Worm (Caenorhabditis elegans) whole organism, L4 larva: Measurements from ENCODE around the gene mrpl-32.
A peak's percentile ranks its signal among the peaks of the same experiment; 100 is the strongest.

Experiments used
- F10B5.3 ChIP-seq: sonication (generic microtip); optimal IDR thresholded peaks from 2 replicates; lab custom pipeline; 2016; ENCODE audit warnings: mild to moderate bottlenecking, missing genetic modification characterization, missing compliant biosample characterization
- F26F4.8 ChIP-seq: fragments of 200-800 bp; sonication (Bioruptor generic); conservative IDR thresholded peaks from 2 replicates; pipeline ENCODE4 v1.3.6; 2022; ENCODE audit warnings: missing genetic modification characterization, missing compliant biosample characterization
- F37D6.2 ChIP-seq: sonication (generic microtip); optimal IDR thresholded peaks from 2 replicates; lab custom pipeline; 2016; ENCODE audit warnings: mild to moderate bottlenecking, missing genetic modification characterization, missing compliant biosample characterization
- F49E8.2 ChIP-seq: sonication (generic microtip); optimal IDR thresholded peaks from 2 replicates; lab custom pipeline; 2016; ENCODE audit warnings: missing compliant biosample characterization, mild to moderate bottlenecking, missing genetic modification characterization, borderline replicate concordance
- R02D3.7 ChIP-seq: fragments of 150-350 bp; sonication (generic microtip); optimal IDR thresholded peaks from 3 replicates; lab custom pipeline; 2014; ENCODE audit warnings: missing biosample characterization, missing genetic modification characterization
- T20F7.1 ChIP-seq: fragments of 200-800 bp; sonication (Bioruptor generic); optimal IDR thresholded peaks from 2 replicates; lab custom pipeline; 2018; ENCODE audit warnings: mild to moderate bottlenecking, missing genetic modification characterization, missing compliant biosample characterization
- Y48G9A.11 ChIP-seq: fragments of 200-800 bp; sonication (Bioruptor generic); IDR thresholded peaks from 2 replicates; pipeline ENCODE4 v1.3.6; 2022; ENCODE audit warnings: missing genetic modification reagents, missing genetic modification characterization, missing compliant biosample characterization
- Y5F2A.4 ChIP-seq: fragments of 200-800 bp; sonication (Bioruptor generic); optimal IDR thresholded peaks from 2 replicates; lab custom pipeline; 2018; ENCODE audit warnings: mild to moderate bottlenecking, missing genetic modification characterization, missing compliant biosample characterization
- Y75B8A.6 ChIP-seq: fragments of 200-800 bp; sonication (Bioruptor generic); IDR thresholded peaks from 2 replicates; pipeline ENCODE4 v1.3.6; 2022; ENCODE audit warnings: missing genetic modification reagents, missing genetic modification characterization, missing compliant biosample characterization
- aha-1 ChIP-seq: fragments of 150-350 bp; peaks from one replicate; lab custom pipeline; 2014; ENCODE audit warnings: missing biosample characterization, missing genetic modification characterization
- arid-1 ChIP-seq: fragments of 200-800 bp; sonication (Bioruptor generic); conservative IDR thresholded peaks from 2 replicates; pipeline ENCODE4 v1.3.6; 2022; ENCODE audit warnings: missing genetic modification reagents, missing genetic modification characterization, missing compliant biosample characterization
- ceh-28 ChIP-seq: fragments of 150-350 bp; optimal IDR thresholded peaks from 2 replicates; lab custom pipeline; 2014; ENCODE audit warnings: missing biosample characterization, missing genetic modification reagents, missing genetic modification characterization
- ceh-44 ChIP-seq: fragments of 200-800 bp; sonication (Bioruptor generic); IDR thresholded peaks from 2 replicates; pipeline ENCODE4 v1.3.6; 2022; ENCODE audit warnings: missing genetic modification reagents, missing genetic modification characterization, missing compliant biosample characterization
- ceh-62 ChIP-seq: sonication (generic microtip); optimal IDR thresholded peaks from 2 replicates; lab custom pipeline; 2017; ENCODE audit warnings: missing biosample characterization, missing genetic modification characterization
- ceh-82 ChIP-seq: sonication (generic microtip); optimal IDR thresholded peaks from 2 replicates; lab custom pipeline; 2017; ENCODE audit warnings: missing biosample characterization, missing genetic modification characterization
- ces-1 ChIP-seq: fragments of 150-350 bp; sonication (generic microtip); optimal IDR thresholded peaks from 4 replicates; lab custom pipeline; 2014; ENCODE audit warnings: missing biosample characterization, missing genetic modification reagents, missing genetic modification characterization
- daf-12 ChIP-seq: fragments of 150-350 bp; optimal IDR thresholded peaks from 2 replicates; lab custom pipeline; 2014; ENCODE audit warnings: missing biosample characterization, missing genetic modification reagents, missing genetic modification characterization
- daf-8 ChIP-seq: fragments of 200-800 bp; sonication (Bioruptor generic); IDR thresholded peaks from 2 replicates; pipeline ENCODE4 v1.3.6; 2022; ENCODE audit warnings: missing genetic modification characterization, missing compliant biosample characterization
- dmd-6 ChIP-seq: fragments of 200-800 bp; sonication (Bioruptor generic); IDR thresholded peaks from 2 replicates; pipeline ENCODE4 v1.3.6; 2022; ENCODE audit warnings: missing genetic modification reagents, missing genetic modification characterization, missing compliant biosample characterization
- dmd-8 ChIP-seq: fragments of 200-800 bp; sonication (Bioruptor generic); IDR thresholded peaks from 2 replicates; pipeline ENCODE4 v1.3.6; 2022; ENCODE audit warnings: missing genetic modification characterization, missing compliant biosample characterization
- dpl-1 ChIP-seq: fragments of 150-350 bp; optimal IDR thresholded peaks from 2 replicates; lab custom pipeline; 2014; ENCODE audit warnings: missing biosample characterization, missing genetic modification reagents, missing genetic modification characterization
- dve-1 ChIP-seq: sonication (generic microtip); optimal IDR thresholded peaks from 2 replicates; lab custom pipeline; 2017; ENCODE audit warnings: antibody characterized with exemption, mild to moderate bottlenecking, missing genetic modification characterization, missing compliant biosample characterization; ENCODE audit not compliant: insufficient read depth
- fkh-10 ChIP-seq: fragments of 150-350 bp; optimal IDR thresholded peaks from 2 replicates; lab custom pipeline; 2014; ENCODE audit warnings: missing biosample characterization, missing genetic modification reagents, missing genetic modification characterization
- fos-1 ChIP-seq: fragments of 150-350 bp; optimal IDR thresholded peaks from 2 replicates; lab custom pipeline; 2014; ENCODE audit warnings: missing biosample characterization, missing genetic modification characterization
- gei-8 ChIP-seq: fragments of 200-800 bp; sonication (Bioruptor generic); optimal IDR thresholded peaks from 2 replicates; lab custom pipeline; 2018; ENCODE audit warnings: mild to moderate bottlenecking, missing genetic modification characterization, missing compliant biosample characterization
- hif-1 ChIP-seq, 2 experiments: sonication (generic microtip); optimal IDR thresholded peaks; 2 replicates each; lab custom pipeline; 2016 to 2017; ENCODE audit warnings: missing compliant biosample characterization in 2 of 2, missing genetic modification characterization in 2 of 2, missing genetic modification reagents in 2 of 2, missing genotype in 2 of 2, mild to moderate bottlenecking in 1 of 2
- hlh-11 ChIP-seq: fragments of 200-800 bp; sonication (Bioruptor generic); optimal IDR thresholded peaks from 2 replicates; lab custom pipeline; 2018; ENCODE audit warnings: mild to moderate bottlenecking, missing genetic modification characterization, missing compliant biosample characterization
- hlh-30 ChIP-seq: sonication (generic microtip); optimal IDR thresholded peaks from 2 replicates; lab custom pipeline; 2017; ENCODE audit warnings: antibody characterized with exemption, mild to moderate bottlenecking, missing genetic modification characterization, missing compliant biosample characterization; ENCODE audit not compliant: insufficient read depth
- hmg-1.1 ChIP-seq: fragments of 200-800 bp; sonication (Bioruptor generic); IDR thresholded peaks from 2 replicates; pipeline ENCODE4 v1.3.6; 2022; ENCODE audit warnings: missing genetic modification reagents, missing genetic modification characterization, missing compliant biosample characterization
- lim-7 ChIP-seq: fragments of 200-800 bp; sonication (Bioruptor generic); IDR thresholded peaks from 2 replicates; pipeline ENCODE4 v1.3.6; 2022; ENCODE audit warnings: missing genetic modification characterization, missing compliant biosample characterization
- lin-1 ChIP-seq: fragments of 200-800 bp; sonication (Bioruptor generic); IDR thresholded peaks from 2 replicates; pipeline ENCODE4 v1.3.6; 2022; ENCODE audit warnings: missing genetic modification reagents, missing genetic modification characterization, missing compliant biosample characterization
- lin-38 ChIP-seq: fragments of 200-800 bp; sonication (Bioruptor generic); IDR thresholded peaks from 2 replicates; pipeline ENCODE4 v1.3.6; 2022; ENCODE audit warnings: missing genetic modification reagents, missing genetic modification characterization, missing compliant biosample characterization
- lin-39 ChIP-seq: fragments of 150-350 bp; optimal IDR thresholded peaks from 2 replicates; lab custom pipeline; 2014; ENCODE audit warnings: missing biosample characterization, missing genetic modification reagents, missing genetic modification characterization
- lsy-2 ChIP-seq, 2 experiments: fragments of 150-350 bp in 1 of 2; sonication (generic microtip) in 1 of 2; optimal IDR thresholded peaks; 2 replicates each; lab custom pipeline; 2014 to 2017; ENCODE audit warnings: missing biosample characterization in 2 of 2, missing genetic modification characterization in 2 of 2
- mdl-1 ChIP-seq, 2 experiments: fragments of 150-350 bp in 1 of 2; sonication (generic microtip) in 1 of 2; optimal IDR thresholded peaks; 2 replicates each; lab custom pipeline; 2014 to 2017; ENCODE audit warnings: missing biosample characterization in 2 of 2, missing genetic modification characterization in 2 of 2
- mdt-29 ChIP-seq: fragments of 200-800 bp; sonication (Bioruptor generic); IDR thresholded peaks from 2 replicates; pipeline ENCODE4 v1.3.6; 2022; ENCODE audit warnings: missing genetic modification reagents, missing genetic modification characterization, missing compliant biosample characterization
- mep-1 ChIP-seq: fragments of 150-350 bp; sonication (generic microtip); optimal IDR thresholded peaks from 3 replicates; lab custom pipeline; 2014; ENCODE audit warnings: missing biosample characterization, missing genetic modification characterization
- mxl-3 ChIP-seq: fragments of 200-800 bp; sonication (Bioruptor generic); optimal IDR thresholded peaks from 2 replicates; lab custom pipeline; 2018; ENCODE audit warnings: mild to moderate bottlenecking, missing genetic modification characterization, missing compliant biosample characterization
- nhr-111 ChIP-seq: fragments of 200-800 bp; sonication (Bioruptor generic); optimal IDR thresholded peaks from 2 replicates; lab custom pipeline; 2018; ENCODE audit warnings: mild to moderate bottlenecking, missing genetic modification characterization, missing compliant biosample characterization
- nhr-28 ChIP-seq: fragments of 150-350 bp; optimal IDR thresholded peaks from 2 replicates; lab custom pipeline; 2014; ENCODE audit warnings: missing biosample characterization, missing genetic modification characterization
- nhr-41 ChIP-seq: fragments of 200-800 bp; sonication (Bioruptor generic); IDR thresholded peaks from 2 replicates; pipeline ENCODE4 v1.3.6; 2022; ENCODE audit warnings: missing genetic modification reagents, missing genetic modification characterization, missing compliant biosample characterization
- nhr-6 ChIP-seq: fragments of 150-350 bp; optimal IDR thresholded peaks from 2 replicates; lab custom pipeline; 2014; ENCODE audit warnings: missing biosample characterization, missing genetic modification characterization
- nhr-77 ChIP-seq: fragments of 150-350 bp; optimal IDR thresholded peaks from 2 replicates; lab custom pipeline; 2014; ENCODE audit warnings: missing biosample characterization, missing genetic modification characterization
- pha-4 ChIP-seq, 2 experiments: fragments of 150-350 bp in 1 of 2; fragments of 200-800 bp in 1 of 2; sonication (Bioruptor generic) in 1 of 2; IDR thresholded peaks in 1 of 2; optimal IDR thresholded peaks in 1 of 2; 2 replicates each; pipeline versions ENCODE4 v1.3.6 to Lab custom; 2014 to 2022; ENCODE audit warnings: missing genetic modification characterization in 2 of 2, missing genetic modification reagents in 2 of 2, missing biosample characterization in 1 of 2, missing compliant biosample characterization in 1 of 2
- php-3 ChIP-seq: fragments of 200-800 bp; sonication (Bioruptor generic); IDR thresholded peaks from 2 replicates; pipeline ENCODE4 v1.3.6; 2022; ENCODE audit warnings: missing genetic modification reagents, missing genetic modification characterization, missing compliant biosample characterization
- snpc-4 ChIP-seq: fragments of 150-350 bp; optimal IDR thresholded peaks from 2 replicates; lab custom pipeline; 2014; ENCODE audit warnings: missing biosample characterization, missing genetic modification characterization
- spr-3 ChIP-seq: fragments of 200-800 bp; sonication (Bioruptor generic); optimal IDR thresholded peaks from 2 replicates; lab custom pipeline; 2018; ENCODE audit warnings: mild to moderate bottlenecking, missing genetic modification characterization, missing compliant biosample characterization
- tra-1 ChIP-seq: fragments of 200-800 bp; sonication (Bioruptor generic); IDR thresholded peaks from 2 replicates; pipeline ENCODE4 v1.3.6; 2022; ENCODE audit warnings: missing genetic modification reagents, missing genetic modification characterization, missing compliant biosample characterization
- unc-130 ChIP-seq: sonication (generic microtip); optimal IDR thresholded peaks from 2 replicates; lab custom pipeline; 2016; ENCODE audit warnings: missing genetic modification reagents, missing genetic modification characterization, missing compliant biosample characterization

mrpl-32 gene

DNA sequence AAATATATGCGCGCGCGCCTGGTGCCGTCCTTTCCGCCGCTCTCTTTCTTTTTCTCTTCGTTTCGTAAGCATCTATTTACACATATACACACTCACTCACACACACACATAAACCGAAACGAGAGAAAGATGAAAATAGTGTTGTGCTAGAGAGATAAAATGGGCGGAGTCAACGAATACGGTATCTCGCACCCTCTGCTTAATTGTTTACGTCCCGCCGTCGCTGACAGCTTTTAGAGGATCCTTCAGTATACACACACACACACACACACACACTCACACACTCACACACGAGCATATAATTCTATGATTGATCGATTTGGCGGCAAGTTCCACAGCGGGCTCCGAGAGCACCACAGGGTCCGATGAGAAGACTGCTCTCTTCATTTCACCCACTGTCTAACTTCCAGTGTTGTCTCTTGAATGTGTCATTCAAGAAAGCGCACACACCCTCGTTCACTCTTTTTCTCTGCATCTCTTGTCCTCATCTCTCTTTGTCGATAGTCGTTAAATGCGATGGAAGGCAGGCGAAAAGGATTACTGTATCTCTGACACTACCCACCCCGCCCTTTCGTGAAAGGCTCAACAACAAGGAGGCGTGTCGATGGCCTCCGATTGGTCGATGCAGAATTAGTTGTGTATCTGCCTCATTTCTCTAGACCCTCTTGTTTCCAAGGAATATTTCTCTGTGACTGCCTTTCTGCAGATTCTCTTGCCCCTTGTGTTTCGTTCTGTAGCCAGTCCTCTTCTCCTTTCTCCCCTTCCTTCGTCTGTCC, 32.2 kb upstream of the mrpl-32 start:
- TF ChIP-seq lim-7 (GFP tag; lab: Robert Waterston, UW) (no peak), F10B5.3 (tag; lab: Kevin White, UChicago) (peak; percentile 93), hif-1 (tag; optimal IDR thresholded peaks at IDR 0.05; lab: Kevin White, UChicago) (peak; percentile 39 to 73), ceh-28 (peak; percentile 86), aha-1 (peak; percentile 98), hlh-30 (tag; lab: Kevin White, UChicago) (peak; percentile 83), fkh-10 (peak; percentile 54), dpl-1 (GFP tag; lab: Kevin White, UChicago) (peak; percentile 43), lin-39 (tag; lab: Kevin White, UChicago) (peak; percentile 57), hmg-1.1 (GFP tag; lab: Robert Waterston, UW) (peak; percentile 94), F37D6.2 (tag; lab: Kevin White, UChicago) (peak; percentile 89), dve-1 (tag; lab: Kevin White, UChicago) (peak; percentile 95), hlh-11 (tag; lab: Kevin White, UChicago) (peak; percentile 94), mdt-29 (GFP tag; lab: Robert Waterston, UW) (no peak), lsy-2 (tag; optimal IDR thresholded peaks at IDR 0.05; lab: Kevin White, UChicago) (peak; percentile 97 to 98), Y5F2A.4 (no peak), R02D3.7 (no peak), tra-1 (no peak), nhr-6 (tag; lab: Kevin White, UChicago) (peak; percentile 71), mdl-1 (tag; optimal IDR thresholded peaks at IDR 0.05; lab: Kevin White, UChicago) (peak; percentile 62 to 81), ces-1 (GFP tag; lab: Kevin White, UChicago) (peak; percentile 26), spr-3 (peak; percentile 31), lin-1 (GFP tag; lab: Robert Waterston, UW) (no peak; the same call in 1 of the 2 replicates), daf-12 (tag; lab: Kevin White, UChicago) (no peak), T20F7.1 (peak; percentile 88), arid-1 (GFP tag; lab: Robert Waterston, UW) (peak; percentile 64; the same call in 1 of the 2 replicates), ceh-82 (tag; lab: Kevin White, UChicago) (no peak), dmd-6 (GFP tag; lab: Robert Waterston, UW) (peak; percentile 79), Y48G9A.11 (no peak), ceh-62 (tag; lab: Kevin White, UChicago) (no peak), php-3 (GFP tag; lab: Robert Waterston, UW) (peak; percentile 77), nhr-41 (GFP tag; lab: Robert Waterston, UW) (no peak), mxl-3 (GFP tag; lab: Kevin White, UChicago) (peak; percentile 70), unc-130 (GFP tag; lab: Kevin White, UChicago) (no peak), lin-38 (GFP tag; lab: Robert Waterston, UW) (peak; percentile 69), fos-1 (tag; lab: Kevin White, UChicago) (no peak), nhr-77 (peak; percentile 41), gei-8 (GFP tag; lab: Kevin White, UChicago) (peak; percentile 34), F26F4.8 (GFP tag; lab: Robert Waterston, UW) (no peak), nhr-111 (GFP tag; lab: Kevin White, UChicago) (no peak), snpc-4 (tag; lab: Kevin White, UChicago) (no peak), daf-8 (GFP tag; lab: Robert Waterston, UW) (no peak), ceh-44 (GFP tag; lab: Robert Waterston, UW) (no peak), F49E8.2 (tag; lab: Kevin White, UChicago) (no peak), nhr-28 (tag; lab: Kevin White, UChicago) (peak; percentile 69), pha-4 (GFP tag; IDR thresholded peaks at IDR 0.05; lab: Robert Waterston, UW) (peak; percentile 74), pha-4 (tag; optimal IDR thresholded peaks at IDR 0.05; lab: Kevin White, UChicago) (peak; percentile 76), mep-1 (tag; lab: Kevin White, UChicago) (peak; percentile 96), dmd-8 (no peak), Y75B8A.6 (GFP tag; lab: Robert Waterston, UW) (no peak)
